Fruit fly (Drosophila melanogaster) whole organism, wandering third instar larva: ENCODE results near the gene topi.

Source experiments
- Abd-B ChIP-seq: fragments of >200 bp; optimal IDR thresholded peaks from 2 replicates; lab custom pipeline; 2017; ENCODE audit warnings: missing biosample characterization, missing genetic modification characterization
- CG9705 ChIP-seq: fragments of 200-800 bp; sonication (Bioruptor generic); optimal IDR thresholded peaks from 2 replicates; lab custom pipeline; 2018; ENCODE audit warnings: missing biosample characterization, mild to moderate bottlenecking, missing genetic modification characterization
- CrebA ChIP-seq: fragments of 200-800 bp; sonication (Bioruptor generic); optimal IDR thresholded peaks from 2 replicates; lab custom pipeline; 2016; ENCODE audit warnings: missing biosample characterization, mild to moderate bottlenecking, missing genetic modification characterization, borderline replicate concordance
- Dfd ChIP-seq: fragments of >200 bp; optimal IDR thresholded peaks from 2 replicates; lab custom pipeline; 2017; ENCODE audit warnings: missing biosample characterization, missing genetic modification characterization
- Dif ChIP-seq: fragments of 200-275, 200-300 bp; sonication (Bioruptor generic); optimal IDR thresholded peaks from 2 replicates; lab custom pipeline; 2018; ENCODE audit warnings: missing biosample characterization, missing genetic modification characterization; ENCODE audit not compliant: partially characterized antibody
- GATAd ChIP-seq: sonication (Bioruptor generic); optimal IDR thresholded peaks from 2 replicates; lab custom pipeline; 2016; ENCODE audit warnings: missing biosample characterization, missing genetic modification characterization
- Hnf4 ChIP-seq: fragments of 200-800 bp; sonication (Bioruptor generic); optimal IDR thresholded peaks from 2 replicates; lab custom pipeline; 2016; ENCODE audit warnings: missing biosample characterization, mild to moderate bottlenecking, missing genetic modification characterization
- Hr78 ChIP-seq: fragments of >200 bp; optimal IDR thresholded peaks from 2 replicates; lab custom pipeline; 2017; ENCODE audit warnings: missing biosample characterization, missing genetic modification characterization
- Hr83 ChIP-seq: fragments of 200-300 bp; sonication (Bioruptor generic); optimal IDR thresholded peaks from 2 replicates; lab custom pipeline; 2016; ENCODE audit warnings: missing biosample characterization, mild to moderate bottlenecking, missing genetic modification characterization, moderate library complexity; ENCODE audit not compliant: poor library complexity, severe bottlenecking
- Myc ChIP-seq: fragments of >200 bp; optimal IDR thresholded peaks from 2 replicates; lab custom pipeline; 2017
- N ChIP-seq: fragments of >200 bp; optimal IDR thresholded peaks from 2 replicates; lab custom pipeline; 2018; ENCODE audit warnings: missing biosample characterization, missing external identifiers, missing genetic modification characterization
- OdsH ChIP-seq: fragments of 200-800 bp; sonication (Bioruptor generic); optimal IDR thresholded peaks from 2 replicates; lab custom pipeline; 2016; ENCODE audit warnings: missing biosample characterization, mild to moderate bottlenecking, missing genetic modification characterization
- Rel ChIP-seq, 2 experiments: fragments of 200-800 bp; sonication (Bioruptor generic) in 1 of 2; optimal IDR thresholded peaks; 2 replicates in 1 of 2; 3 replicates in 1 of 2; lab custom pipeline; 2016 to 2019; ENCODE audit warnings: mild to moderate bottlenecking in 2 of 2, missing biosample characterization in 2 of 2, missing genetic modification characterization in 2 of 2, moderate library complexity in 1 of 2
- Sp1 ChIP-seq: fragments of 200-800 bp; sonication (Bioruptor generic); optimal IDR thresholded peaks from 3 replicates; lab custom pipeline; 2019; ENCODE audit warnings: missing biosample characterization, mild to moderate bottlenecking, missing genetic modification characterization, moderate library complexity
- Vsx2 ChIP-seq: fragments of 200-300, 225-300 bp; sonication (Bioruptor generic); optimal IDR thresholded peaks from 2 replicates; lab custom pipeline; 2018; ENCODE audit warnings: missing biosample characterization, missing genetic modification characterization; ENCODE audit not compliant: partially characterized antibody
- brk ChIP-seq: fragments of 200-800 bp; sonication (Bioruptor generic); optimal IDR thresholded peaks from 2 replicates; lab custom pipeline; 2016; ENCODE audit warnings: missing biosample characterization, mild to moderate bottlenecking, missing genetic modification characterization
- dl ChIP-seq, 2 experiments: fragments of 175-275, 200-275 bp in 1 of 2; fragments of 200-275 bp in 1 of 2; sonication (Bioruptor generic); optimal IDR thresholded peaks; lab custom pipeline; 2018; ENCODE audit warnings: mild to moderate bottlenecking in 2 of 2, missing biosample characterization in 2 of 2, missing genetic modification characterization in 2 of 2, moderate library complexity in 2 of 2; ENCODE audit not compliant: partially characterized antibody in 2 of 2, insufficient read depth in 1 of 2
- dmrt93B ChIP-seq: fragments of 200-800 bp; sonication (Bioruptor generic); optimal IDR thresholded peaks from 2 replicates; lab custom pipeline; 2018; ENCODE audit warnings: missing biosample characterization, mild to moderate bottlenecking, missing genetic modification characterization
- dsf ChIP-seq: sonication (Bioruptor generic); optimal IDR thresholded peaks from 2 replicates; lab custom pipeline; 2016; ENCODE audit warnings: missing biosample characterization, missing genetic modification characterization, borderline replicate concordance
- ey ChIP-seq: fragments of 200-800 bp; sonication (Bioruptor generic); optimal IDR thresholded peaks from 2 replicates; lab custom pipeline; 2016; ENCODE audit warnings: missing biosample characterization, missing genetic modification characterization
- fru ChIP-seq: fragments of 200-800 bp; sonication (Bioruptor generic); optimal IDR thresholded peaks from 3 replicates; lab custom pipeline; 2016; ENCODE audit warnings: missing biosample characterization, mild to moderate bottlenecking, missing genetic modification characterization
- h ChIP-seq: fragments of 200-800 bp; sonication (Bioruptor generic); optimal IDR thresholded peaks from 3 replicates; lab custom pipeline; 2016; ENCODE audit warnings: missing biosample characterization, mild to moderate bottlenecking, missing genetic modification characterization
- lola ChIP-seq: fragments of >200 bp; optimal IDR thresholded peaks from 2 replicates; lab custom pipeline; 2017; ENCODE audit warnings: missing biosample characterization, missing genetic modification characterization
- pan ChIP-seq: fragments of >200 bp; optimal IDR thresholded peaks from 2 replicates; lab custom pipeline; 2017
- psq ChIP-seq: fragments of 200-800 bp; sonication (Bioruptor generic); optimal IDR thresholded peaks from 3 replicates; lab custom pipeline; 2017; ENCODE audit warnings: missing biosample characterization, mild to moderate bottlenecking, missing genetic modification characterization, moderate library complexity
- rgr ChIP-seq: fragments of 200-800 bp; sonication (Bioruptor generic); optimal IDR thresholded peaks from 3 replicates; lab custom pipeline; 2016; ENCODE audit warnings: missing biosample characterization, mild to moderate bottlenecking, missing genetic modification characterization
- sage ChIP-seq: fragments of 200-800 bp; sonication (Bioruptor generic); optimal IDR thresholded peaks from 2 replicates; lab custom pipeline; 2016; ENCODE audit warnings: missing biosample characterization, mild to moderate bottlenecking, missing genetic modification characterization
- sv ChIP-seq: fragments of 200-800 bp; sonication (Bioruptor generic); optimal IDR thresholded peaks from 3 replicates; lab custom pipeline; 2016; ENCODE audit warnings: missing biosample characterization, missing genetic modification characterization
- tai ChIP-seq: sonication (Bioruptor generic); optimal IDR thresholded peaks from 2 replicates; lab custom pipeline; 2016; ENCODE audit warnings: missing biosample characterization, missing genetic modification characterization
- usp ChIP-seq: fragments of >200 bp; optimal IDR thresholded peaks from 2 replicates; lab custom pipeline; 2017; ENCODE audit warnings: missing biosample characterization, missing genetic modification characterization
- woc ChIP-seq: sonication (Bioruptor generic); optimal IDR thresholded peaks from 2 replicates; lab custom pipeline; 2016; ENCODE audit warnings: missing biosample characterization, mild to moderate bottlenecking, missing genetic modification characterization

Gene topi

dm6 chr3R:9813861-9814260 is 38.9 kb downstream of the topi start, which contains the start of gene eloF:
Gene eloF (plus strand): TSS chr3R:9814161.
- TF ChIP-seq sv (GFP tag; lab: Kevin White, UChicago) (no peak), Sp1 (GFP tag; lab: Kevin White, UChicago) (no peak), brk (GFP tag; lab: Kevin White, UChicago) (no peak), usp (no peak), ey (GFP tag; lab: Kevin White, UChicago) (no peak)

dm6 chr3R:9816879-9817278 is 42.0 kb downstream of the topi start, which contains the start of gene CG16904:
Gene CG16904 (minus strand): TSS chr3R:9816979.
- TF ChIP-seq Rel (GFP tag; optimal IDR thresholded peaks at IDR 0.05; lab: Kevin White, UChicago), result no peak
- no peak for TF ChIP-seq Rel (tag; optimal IDR thresholded peaks at IDR 0.05; lab: Kevin White, UChicago)
- no peak for TF ChIP-seq lola (GFP tag; lab: Kevin White, UChicago)
- no peak for TF ChIP-seq GATAd
- TF ChIP-seq psq, result no peak
- no peak for TF ChIP-seq tai (GFP tag; lab: Kevin White, UChicago)
- TF ChIP-seq Hnf4 (GFP tag; lab: Kevin White, UChicago), result no peak
- no peak for TF ChIP-seq OdsH
- TF ChIP-seq ey (GFP tag; lab: Kevin White, UChicago), result no peak
- TF ChIP-seq, all 38 proteins: peak for 0

- TF ChIP-seq sv (GFP tag; lab: Kevin White, UChicago) (no peak), brk (GFP tag; lab: Kevin White, UChicago) (no peak), lola (GFP tag; lab: Kevin White, UChicago) (no peak), tai (GFP tag; lab: Kevin White, UChicago) (no peak), Dif (GFP tag; lab: Kevin White, UChicago) (no peak), CG9705 (GFP tag; lab: Kevin White, UChicago) (no peak), dmrt93B (GFP tag; lab: Kevin White, UChicago) (no peak), Sp1 (GFP tag; lab: Kevin White, UChicago) (no peak), fru (GFP tag; lab: Kevin White, UChicago) (no peak), h (no peak), Hr78 (GFP tag; lab: Kevin White, UChicago) (no peak), dsf (GFP tag; lab: Kevin White, UChicago) (no peak), usp (no peak), Dfd (no peak), woc (GFP tag; lab: Kevin White, UChicago) (no peak), Myc (lab: Kevin White, UChicago) (no peak)
These were observed 43.4 kb downstream of the topi start, which contains the start of gene CG9459 for dm6 chr3R:9818295-9818694. Gene CG9459 (minus strand): TSS chr3R:9818395.

- TF ChIP-seq Hr78 (GFP tag; lab: Kevin White, UChicago) (no peak), N (GFP tag; lab: Kevin White, UChicago) (no peak), Abd-B (GFP tag; lab: Kevin White, UChicago) (no peak), CrebA (GFP tag; lab: Kevin White, UChicago) (no peak), Vsx2 (GFP tag; lab: Kevin White, UChicago) (no peak), dl (GFP tag; optimal IDR thresholded peaks at IDR 0.05; lab: Kevin White, UChicago; ENCODE audit: insufficient read depth in 1 of 2, partially characterized antibody in 2 of 2) (no peak), h (no peak), pan (lab: Kevin White, UChicago) (no peak), sage (GFP tag; lab: Kevin White, UChicago) (no peak), Dif (GFP tag; lab: Kevin White, UChicago) (no peak), fru (GFP tag; lab: Kevin White, UChicago) (no peak), usp (no peak), GATAd (no peak), Dfd (no peak), Myc (lab: Kevin White, UChicago) (no peak), Rel (GFP tag; optimal IDR thresholded peaks at IDR 0.05; lab: Kevin White, UChicago) (no peak), Rel (tag; optimal IDR thresholded peaks at IDR 0.05; lab: Kevin White, UChicago) (no peak)
- TF ChIP-seq, all 38 proteins: peak for 0
These were observed 44.9 kb downstream of the topi start, which contains the start of gene CG9458 for dm6 chr3R:9819777-9820176. Gene CG9458 (minus strand): TSS chr3R:9819877.

- TF ChIP-seq Hr83 (GFP tag; lab: Kevin White, UChicago) (no peak), GATAd (no peak), brk (GFP tag; lab: Kevin White, UChicago) (no peak), rgr (GFP tag; lab: Kevin White, UChicago) (no peak), psq (no peak)
These were observed 46.2 kb downstream of the topi start, which contains the start of gene CG42857 for dm6 chr3R:9821091-9821490. Gene CG42857 (minus strand): TSS chr3R:9821191.
